Fruit fly (Drosophila melanogaster): ENCODE measurements around the gene CG15534.

CG15534 gene

DNA sequence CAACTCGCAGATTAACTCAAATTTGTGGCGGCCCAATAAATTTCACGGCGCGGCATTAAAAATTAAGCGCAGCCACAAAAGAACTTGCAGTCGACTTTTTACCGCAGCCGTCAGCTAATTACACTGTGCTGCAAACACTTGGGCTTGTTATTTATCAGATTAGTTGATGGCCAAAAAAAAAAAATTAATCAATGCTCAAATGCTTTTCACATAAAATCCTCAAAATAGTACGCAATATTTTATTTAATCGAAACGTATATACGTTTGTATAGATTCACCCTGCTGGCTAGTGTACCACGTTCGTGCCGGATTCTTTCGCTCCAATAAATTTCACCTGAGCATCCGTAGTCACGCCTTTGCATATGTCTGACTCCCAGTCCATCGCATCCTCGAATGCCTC is 18.1 kb upstream of the CG15534 start (continued):
- TF ChIP-seq CG11762 (GFP tag; optimal IDR thresholded peaks at IDR 0.05; ENCODE audit: insufficient read depth) (peak; percentile 14), CG11294 (GFP tag; IDR thresholded peaks at IDR 0.05) (no peak), dsx (GFP tag; optimal IDR thresholded peaks at IDR 0.05; ENCODE audit: poor library complexity, severe bottlenecking) (no peak), CG3032 (tag; optimal IDR thresholded peaks at IDR 0.05) (no peak), CG6854 (GFP tag; optimal IDR thresholded peaks at IDR 0.05) (no peak), eg (GFP tag; IDR thresholded peaks at IDR 0.05) (peak; percentile 58), svp (GFP tag) (peak; percentile 80), CG8632 (GFP tag; optimal IDR thresholded peaks at IDR 0.05) (peak; percentile 30), fd59A (GFP tag; optimal IDR thresholded peaks at IDR 0.05) (no peak), Sox15 (GFP tag; optimal IDR thresholded peaks at IDR 0.05) (peak; percentile 43), Blimp-1 (GFP tag; optimal IDR thresholded peaks at IDR 0.05) (no peak), CG34406 (GFP tag; optimal IDR thresholded peaks at IDR 0.05) (no peak), Hr38 (GFP tag; optimal IDR thresholded peaks at IDR 0.05) (no peak), ss (GFP tag; optimal IDR thresholded peaks at IDR 0.05) (peak in 1 of 2 experiments; percentile 27), CG4318 (GFP tag; optimal IDR thresholded peaks at IDR 0.05) (no peak), pdm3 (GFP tag; optimal IDR thresholded peaks at IDR 0.05) (peak; percentile 57), CG10669 (GFP tag; optimal IDR thresholded peaks at IDR 0.05) (peak; percentile 50), Eip78C (GFP tag) (peak; percentile 78), achi (GFP tag; optimal IDR thresholded peaks at IDR 0.05) (peak; percentile 49), spab (GFP tag; optimal IDR thresholded peaks at IDR 0.05) (peak; percentile 18), CG31627 (GFP tag; optimal IDR thresholded peaks at IDR 0.05) (peak; percentile 71), dac (GFP tag; optimal IDR thresholded peaks at IDR 0.05) (no peak), CG15336 (GFP tag; IDR thresholded peaks at IDR 0.05) (no peak), lz (GFP tag; optimal IDR thresholded peaks at IDR 0.05) (peak; percentile 54), vri (GFP tag; optimal IDR thresholded peaks at IDR 0.05) (peak; percentile 33), CG3919 (GFP tag; optimal IDR thresholded peaks at IDR 0.05) (peak; percentile 69), acj6 (GFP tag; optimal IDR thresholded peaks at IDR 0.05) (peak; percentile 54), Hr39 (GFP tag; optimal IDR thresholded peaks at IDR 0.05) (peak; percentile 75), CG6808 (GFP tag; optimal IDR thresholded peaks at IDR 0.05) (peak; percentile 35), Smox (GFP tag; optimal IDR thresholded peaks at IDR 0.05) (peak; percentile 49)

DNA sequence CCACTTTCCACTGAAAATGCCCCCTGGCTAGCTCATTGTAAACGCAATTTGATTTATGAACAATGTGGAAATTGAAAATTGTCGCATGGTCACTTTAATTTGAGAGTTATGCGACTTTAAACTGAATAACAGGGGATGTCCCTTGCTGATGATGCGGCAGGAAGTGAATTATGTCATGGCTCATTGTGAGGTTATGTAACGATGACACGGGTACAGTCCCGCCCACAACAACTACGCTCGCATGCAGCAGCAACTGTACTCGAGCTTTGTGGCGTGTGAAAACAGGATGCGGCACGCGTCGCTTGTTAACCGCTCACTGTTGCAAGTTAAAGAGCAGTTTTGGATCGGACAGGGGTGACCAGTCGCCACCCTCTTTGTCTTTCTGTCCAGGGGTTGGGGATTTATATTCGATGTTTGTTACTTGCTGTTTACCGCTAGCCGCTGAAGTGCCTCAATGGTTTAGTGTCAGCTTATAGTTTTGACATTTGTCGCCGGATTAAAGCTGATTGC is 15.0 kb upstream of the CG15534 start:
- TF ChIP-seq achi (GFP tag; optimal IDR thresholded peaks at IDR 0.05), result no peak
- TF ChIP-seq CG15336 (GFP tag; IDR thresholded peaks at IDR 0.05), result no peak
- no peak for TF ChIP-seq dac (GFP tag; optimal IDR thresholded peaks at IDR 0.05)
- no peak for TF ChIP-seq CG6163 (GFP tag; IDR thresholded peaks at IDR 0.05)
- TF ChIP-seq CG7368 (GFP tag; optimal IDR thresholded peaks at IDR 0.05), result no peak
- no peak for TF ChIP-seq eg (GFP tag; IDR thresholded peaks at IDR 0.05)
- TF ChIP-seq CG6854 (GFP tag; optimal IDR thresholded peaks at IDR 0.05), result no peak
- TF ChIP-seq fd59A (GFP tag; optimal IDR thresholded peaks at IDR 0.05), result no peak
- no peak for TF ChIP-seq CG32006 (GFP tag; optimal IDR thresholded peaks at IDR 0.05)
- no peak for TF ChIP-seq CG31627 (GFP tag; optimal IDR thresholded peaks at IDR 0.05)
- TF ChIP-seq OdsH (GFP tag; optimal IDR thresholded peaks at IDR 0.05), result no peak
- no peak for TF ChIP-seq Eip78C (GFP tag)
- no peak for TF ChIP-seq CG6792 (GFP tag; optimal IDR thresholded peaks at IDR 0.05)

DNA sequence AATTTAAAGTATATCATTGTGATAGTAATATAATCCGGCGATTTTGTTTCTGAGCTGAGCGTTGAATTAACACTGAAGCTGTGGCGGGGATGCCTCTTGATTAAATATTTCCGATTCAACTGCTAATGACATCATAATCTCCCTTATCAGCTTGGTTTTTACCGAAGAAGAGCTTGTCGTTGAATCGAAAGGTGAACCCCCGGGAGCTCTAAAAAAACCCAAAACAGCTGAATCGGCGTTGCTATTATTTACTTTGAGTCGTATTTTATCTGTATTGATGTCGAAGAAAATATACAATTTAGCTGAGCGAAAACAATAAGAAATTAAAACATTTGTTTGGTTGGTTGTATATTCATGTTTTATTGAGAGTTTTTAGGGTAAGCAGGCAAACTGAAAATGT is 12.6 kb upstream of the CG15534 start:
- TF ChIP-seq svp (GFP tag), result peak; percentile 83
- no peak for TF ChIP-seq CG6808 (GFP tag; optimal IDR thresholded peaks at IDR 0.05)

DNA sequence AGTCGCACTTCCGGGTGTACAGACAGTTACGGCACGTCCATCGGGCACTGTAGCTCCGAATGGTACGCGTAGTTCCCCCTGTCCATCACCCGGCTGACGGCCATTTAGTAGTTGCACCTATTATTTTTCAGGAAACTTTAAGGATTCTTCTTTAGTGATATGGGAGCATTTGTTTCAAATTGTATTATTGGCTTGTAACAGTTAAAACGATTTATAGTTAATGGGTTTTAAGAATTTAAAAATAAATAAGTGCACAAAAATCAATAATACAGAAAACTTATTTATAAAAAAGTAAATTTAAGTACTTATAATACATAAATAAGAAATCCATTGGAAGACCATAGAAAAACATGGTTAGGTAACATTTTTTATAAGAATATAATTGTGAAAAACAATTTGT is 9.0 kb upstream of the CG15534 start, which contains the start of the genes CG2217 and CG42740:
TSS of gene CG2217 (minus strand) at position 101 of the 400 bp plus-strand sequence.
TSS of gene CG42740 (minus strand) at position 101 of the 400 bp plus-strand sequence.
- TF ChIP-seq CG6854 (GFP tag; optimal IDR thresholded peaks at IDR 0.05), result no peak
- TF ChIP-seq CG11762 (GFP tag; optimal IDR thresholded peaks at IDR 0.05; ENCODE audit: insufficient read depth), result no peak
- no peak for TF ChIP-seq acj6 (GFP tag; optimal IDR thresholded peaks at IDR 0.05)
- TF ChIP-seq Sox15 (GFP tag; optimal IDR thresholded peaks at IDR 0.05), result no peak
- TF ChIP-seq CG15336 (GFP tag; IDR thresholded peaks at IDR 0.05), result no peak
- TF ChIP-seq CG6276 (GFP tag; optimal IDR thresholded peaks at IDR 0.05), result no peak
- TF ChIP-seq CG11294 (GFP tag; IDR thresholded peaks at IDR 0.05), result no peak
- no peak for TF ChIP-seq CG7368 (GFP tag; optimal IDR thresholded peaks at IDR 0.05)
- TF ChIP-seq CG3032 (tag; optimal IDR thresholded peaks at IDR 0.05), result no peak
- TF ChIP-seq CG11902 (GFP tag; optimal IDR thresholded peaks at IDR 0.05), result no peak
- TF ChIP-seq Hr38 (GFP tag; optimal IDR thresholded peaks at IDR 0.05), result no peak
- no peak for TF ChIP-seq CG8632 (GFP tag; optimal IDR thresholded peaks at IDR 0.05)
- TF ChIP-seq fkh (GFP tag; optimal IDR thresholded peaks at IDR 0.05), result no peak
- TF ChIP-seq CG4318 (GFP tag; optimal IDR thresholded peaks at IDR 0.05), result no peak
- no peak for TF ChIP-seq dsx (GFP tag; optimal IDR thresholded peaks at IDR 0.05; ENCODE audit: poor library complexity, severe bottlenecking)
- TF ChIP-seq CG1621 (tag; optimal IDR thresholded peaks at IDR 0.05), result no peak
- no peak for TF ChIP-seq Eip78C (GFP tag)
- no peak for TF ChIP-seq lz (GFP tag; optimal IDR thresholded peaks at IDR 0.05)
